Fruit fly (Drosophila melanogaster) whole organism, pupa: Measurements from ENCODE around the gene ND-30.

ENCODE experiments used
- CG13204 ChIP-seq: fragments of 200-800 bp; sonication (Bioruptor generic); optimal IDR thresholded peaks from 2 replicates; lab custom pipeline; 2018; ENCODE audit warnings: missing biosample characterization, mild to moderate bottlenecking, missing genetic modification characterization, moderate library complexity
- CG14655 ChIP-seq: fragments of 200-800 bp; sonication (Bioruptor generic); optimal IDR thresholded peaks from 3 replicates; lab custom pipeline; 2017; ENCODE audit warnings: mild to moderate bottlenecking, missing biosample characterization, missing genetic modification reagents, missing genetic modification characterization
- CG32121 ChIP-seq: fragments of 200-800 bp; sonication (Bioruptor generic); IDR thresholded peaks from 2 replicates; pipeline ENCODE4 v1.3.6; 2022; ENCODE audit warnings: missing biosample characterization, missing genetic modification characterization
- CG34367 ChIP-seq: fragments of 200-800 bp; sonication (Bioruptor generic); optimal IDR thresholded peaks from 2 replicates; lab custom pipeline; 2018; ENCODE audit warnings: missing biosample characterization, mild to moderate bottlenecking, missing genetic modification characterization
- CG8159 ChIP-seq: fragments of 200-800 bp; sonication (Bioruptor generic); optimal IDR thresholded peaks from 3 replicates; lab custom pipeline; 2018; ENCODE audit warnings: missing biosample characterization, mild to moderate bottlenecking, missing genetic modification characterization, moderate library complexity
- CG8301 ChIP-seq: fragments of 200-800 bp; sonication (Bioruptor generic); optimal IDR thresholded peaks from 2 replicates; lab custom pipeline; 2018; ENCODE audit warnings: missing biosample characterization, mild to moderate bottlenecking, missing genetic modification characterization
- CG9948 ChIP-seq: fragments of 200-800 bp; sonication (Bioruptor generic); optimal IDR thresholded peaks from 2 replicates; lab custom pipeline; 2018; ENCODE audit warnings: missing biosample characterization, mild to moderate bottlenecking, missing genetic modification characterization, moderate library complexity
- Pif1A ChIP-seq: fragments of 200-800 bp; sonication (Bioruptor generic); optimal IDR thresholded peaks from 3 replicates; lab custom pipeline; 2016; ENCODE audit warnings: missing biosample characterization, missing genetic modification characterization
- Pif1B ChIP-seq: fragments of 200-800 bp; sonication (Bioruptor generic); optimal IDR thresholded peaks from 3 replicates; lab custom pipeline; 2016; ENCODE audit warnings: missing biosample characterization, missing genetic modification characterization
- Snoo ChIP-seq: fragments of 200-800 bp; sonication (Bioruptor generic); optimal IDR thresholded peaks from 3 replicates; lab custom pipeline; 2017; ENCODE audit warnings: missing biosample characterization, mild to moderate bottlenecking, missing genetic modification characterization, inconsistent platforms

dm6 chr3L:3184104-3184503, 24.7 kb upstream of the ND-30 start, which contains the start of gene CG42494:
- TF ChIP-seq CG8301 (tag; lab: Kevin White, UChicago) (no peak), CG32121 (GFP tag; lab: Robert Waterston, UW) (no peak), Pif1B (GFP tag; lab: Kevin White, UChicago) (no peak), CG8159 (tag; lab: Kevin White, UChicago) (no peak), Snoo (no peak), CG14655 (GFP tag; lab: Kevin White, UChicago) (no peak), CG34367 (tag; lab: Kevin White, UChicago) (no peak), CG9948 (no peak), CG13204 (GFP tag; lab: Kevin White, UChicago) (no peak), Pif1A (no peak)
